Worm (Caenorhabditis elegans): ENCODE measurements around the gene T27A1.3.

ce11 chrII:526375-526774, 9.0 kb upstream of the T27A1.3 start, which contains the start of gene lgc-34:
- TF ChIP-seq med-1 (GFP tag; optimal IDR thresholded peaks at IDR 0.05; ENCODE audit: insufficient read depth): no peak
- TF ChIP-seq flt-1 (GFP tag; IDR thresholded peaks at IDR 0.05): no peak

Data from whole organism, midembryonic.